Fruit fly (Drosophila melanogaster) whole organism, embryonic: Measurements from ENCODE around the gene Syt1.

Source experiments
- Atf6 ChIP-seq: fragments of 200-800 bp; sonication (Bioruptor generic); IDR thresholded peaks from 2 replicates; pipeline ENCODE4 v1.3.6; 2022; ENCODE audit warnings: missing biosample characterization, missing genetic modification characterization
- Blimp-1 ChIP-seq: fragments of 200-800 bp; sonication (Bioruptor generic); optimal IDR thresholded peaks from 3 replicates; lab custom pipeline; 2018; ENCODE audit warnings: missing biosample characterization, missing genetic modification characterization, mild to moderate bottlenecking, moderate library complexity, missing genetic modification reagents
- Bteb2 ChIP-seq: fragments of 200-800 bp; sonication (Bioruptor generic); optimal IDR thresholded peaks from 2 replicates; lab custom pipeline; 2016; ENCODE audit warnings: missing biosample characterization, missing genetic modification characterization
- CG11456 ChIP-seq: fragments of 200-800 bp; sonication (Bioruptor generic); IDR thresholded peaks from 3 replicates; pipeline ENCODE4 v1.3.6; 2022; ENCODE audit warnings: missing biosample characterization, missing genetic modification characterization
- CG11560 ChIP-seq: fragments of 200-800 bp; sonication (Bioruptor generic); IDR thresholded peaks from 3 replicates; pipeline ENCODE4 v1.3.6; 2022; ENCODE audit warnings: missing biosample characterization, missing genetic modification characterization
- CG12219 ChIP-seq: fragments of 200-800 bp; sonication (Bioruptor generic); optimal IDR thresholded peaks from 3 replicates; lab custom pipeline; 2018; ENCODE audit warnings: missing biosample characterization, mild to moderate bottlenecking, missing genetic modification characterization
- CG12299 ChIP-seq: fragments of 200-800 bp; sonication (Bioruptor generic); optimal IDR thresholded peaks from 2 replicates; lab custom pipeline; 2018; ENCODE audit warnings: missing biosample characterization, mild to moderate bottlenecking, missing genetic modification characterization
- CG13624 ChIP-seq: fragments of 200-800 bp; sonication (Bioruptor generic); optimal IDR thresholded peaks from 2 replicates; lab custom pipeline; 2016; ENCODE audit warnings: missing biosample characterization, missing genetic modification characterization
- CG14710 ChIP-seq: fragments of 200-800 bp; sonication (Bioruptor generic); optimal IDR thresholded peaks from 3 replicates; lab custom pipeline; 2019; ENCODE audit warnings: missing biosample characterization, mild to moderate bottlenecking, missing genetic modification characterization, moderate library complexity
- CG1832 ChIP-seq: fragments of 200-800 bp; sonication (Bioruptor generic); optimal IDR thresholded peaks from 2 replicates; lab custom pipeline; 2017; ENCODE audit warnings: missing biosample characterization, mild to moderate bottlenecking, missing genetic modification characterization, inconsistent platforms
- CG18599 ChIP-seq: fragments of 200-800 bp; sonication (Bioruptor generic); optimal IDR thresholded peaks from 3 replicates; lab custom pipeline; 2017; ENCODE audit warnings: missing biosample characterization, missing genetic modification characterization, mild to moderate bottlenecking, moderate library complexity, missing genetic modification reagents
- CG2678 ChIP-seq: fragments of 200-800 bp; sonication (Bioruptor generic); optimal IDR thresholded peaks from 3 replicates; lab custom pipeline; 2019; ENCODE audit warnings: missing biosample characterization, mild to moderate bottlenecking, missing genetic modification characterization, moderate library complexity
- CG34376 ChIP-seq: fragments of 200-800 bp; sonication (Bioruptor generic); optimal IDR thresholded peaks from 2 replicates; lab custom pipeline; 2018; ENCODE audit warnings: missing biosample characterization, mild to moderate bottlenecking, missing genetic modification characterization
- CG34422 ChIP-seq: fragments of 200-800 bp; sonication (Bioruptor generic); IDR thresholded peaks from 3 replicates; pipeline ENCODE4 v1.3.6; 2022; ENCODE audit warnings: missing biosample characterization, missing genetic modification characterization
- CG3726 ChIP-seq: fragments of 200-800 bp; sonication (Bioruptor generic); IDR thresholded peaks from 3 replicates; pipeline ENCODE4, ENCODE4 v1.3.6; 2022; ENCODE audit warnings: missing biosample characterization, missing genetic modification characterization
- CG4617 ChIP-seq: fragments of 200-800 bp; sonication (Bioruptor generic); optimal IDR thresholded peaks from 3 replicates; lab custom pipeline; 2016; ENCODE audit warnings: missing biosample characterization, missing genetic modification characterization, borderline replicate concordance
- CG9817 ChIP-seq: fragments of 200-800 bp; sonication (Bioruptor generic); optimal IDR thresholded peaks from 2 replicates; lab custom pipeline; 2018; ENCODE audit warnings: missing biosample characterization, mild to moderate bottlenecking, missing genetic modification characterization, moderate library complexity
- CrebB ChIP-seq: fragments of 200-800 bp; sonication (Bioruptor generic); optimal IDR thresholded peaks from 3 replicates; lab custom pipeline; 2018; ENCODE audit warnings: missing biosample characterization, mild to moderate bottlenecking, missing genetic modification characterization
- Deaf1 ChIP-seq: fragments of 200-800 bp; optimal IDR thresholded peaks from 3 replicates; lab custom pipeline; 2019; ENCODE audit warnings: missing biosample characterization, mild to moderate bottlenecking, missing genetic modification characterization, moderate library complexity
- Dip3 ChIP-seq: fragments of 200-800 bp; sonication (Bioruptor generic); optimal IDR thresholded peaks from 3 replicates; lab custom pipeline; 2016; ENCODE audit warnings: missing biosample characterization, missing genetic modification characterization
- Drgx ChIP-seq: fragments of 200-800 bp; sonication (Bioruptor generic); IDR thresholded peaks from 2 replicates; pipeline ENCODE4 v1.3.6; 2022; ENCODE audit warnings: missing biosample characterization, missing genetic modification characterization
- ERR ChIP-seq: fragments of 200-800 bp; sonication (Bioruptor generic); optimal IDR thresholded peaks from 2 replicates; lab custom pipeline; 2016; ENCODE audit warnings: missing biosample characterization, missing genetic modification characterization
- HLH54F ChIP-seq: fragments of 200-800 bp; sonication (Bioruptor generic); optimal IDR thresholded peaks from 3 replicates; lab custom pipeline; 2016; ENCODE audit warnings: missing biosample characterization, missing genetic modification characterization
- Hr51 ChIP-seq, 2 experiments: fragments of 200-800 bp; sonication (Bioruptor generic); optimal IDR thresholded peaks; 2 replicates in 1 of 2; 3 replicates in 1 of 2; lab custom pipeline; 2016 to 2018; ENCODE audit warnings: missing biosample characterization in 2 of 2, missing genetic modification characterization in 2 of 2, mild to moderate bottlenecking in 1 of 2, moderate library complexity in 1 of 2
- Hr78 ChIP-seq, 2 experiments: fragments of 200-800 bp in 1 of 2; fragments of >200 bp in 1 of 2; sonication (Bioruptor generic) in 1 of 2; optimal IDR thresholded peaks; 2 replicates each; lab custom pipeline; 2017 to 2019; ENCODE audit warnings: missing biosample characterization in 2 of 2, missing genetic modification characterization in 2 of 2, mild to moderate bottlenecking in 1 of 2, moderate library complexity in 1 of 2
- Jarid2 ChIP-seq: fragments of 200-800 bp; sonication (Bioruptor generic); optimal IDR thresholded peaks from 3 replicates; lab custom pipeline; 2017; ENCODE audit warnings: mild to moderate bottlenecking, missing biosample characterization, missing genetic modification reagents, missing genetic modification characterization
- Kr ChIP-seq: fragments of 200-800 bp; sonication (Bioruptor generic); optimal IDR thresholded peaks from 2 replicates; lab custom pipeline; 2017; ENCODE audit warnings: missing biosample characterization, mild to moderate bottlenecking, missing genetic modification characterization
- Med ChIP-seq: fragments of 200-800 bp; sonication (Bioruptor generic); peaks from one replicate; lab custom pipeline; 2016; ENCODE audit warnings: missing biosample characterization, missing genetic modification characterization, mild to moderate bottlenecking, inconsistent platforms, moderate library complexity
- NC2α ChIP-seq: fragments of 200-800 bp; sonication (Bioruptor generic); optimal IDR thresholded peaks from 2 replicates; lab custom pipeline; 2016; ENCODE audit warnings: missing biosample characterization, missing genetic modification characterization
- NFAT ChIP-seq: fragments of 200-800 bp; sonication (Bioruptor generic); IDR thresholded peaks from 2 replicates; pipeline ENCODE4 v1.3.6; 2022; ENCODE audit warnings: missing biosample characterization, missing genetic modification characterization
- Nf-YC ChIP-seq: fragments of 200-800 bp; optimal IDR thresholded peaks from 3 replicates; lab custom pipeline; 2019; ENCODE audit warnings: missing biosample characterization, mild to moderate bottlenecking, missing genetic modification characterization, moderate library complexity
- Usf ChIP-seq: fragments of 200-800 bp; sonication (Bioruptor generic); optimal IDR thresholded peaks from 2 replicates; lab custom pipeline; 2017; ENCODE audit warnings: missing genotype, missing biosample characterization, missing genetic modification characterization
- Xrp1 ChIP-seq: fragments of 200-800 bp; sonication (Bioruptor generic); IDR thresholded peaks from 2 replicates; pipeline ENCODE4 v1.3.6; 2022; ENCODE audit warnings: missing biosample characterization, missing genetic modification characterization
- bsh ChIP-seq, 2 experiments: fragments of 200-800 bp; sonication (Bioruptor generic); optimal IDR thresholded peaks; 2 replicates each; lab custom pipeline; 2017 to 2018; ENCODE audit warnings: mild to moderate bottlenecking in 2 of 2, missing biosample characterization in 2 of 2, missing genetic modification characterization in 2 of 2, moderate library complexity in 1 of 2
- cato ChIP-seq: fragments of 200-800 bp; sonication (Bioruptor generic); optimal IDR thresholded peaks from 2 replicates; lab custom pipeline; 2016; ENCODE audit warnings: missing biosample characterization, missing genetic modification characterization, borderline replicate concordance
- chn ChIP-seq: fragments of 200-800 bp; sonication (Bioruptor generic); optimal IDR thresholded peaks from 2 replicates; lab custom pipeline; 2016; ENCODE audit warnings: missing biosample characterization, missing genetic modification characterization
- cwo ChIP-seq: fragments of 200-800 bp; sonication (Bioruptor generic); optimal IDR thresholded peaks from 3 replicates; lab custom pipeline; 2017; ENCODE audit warnings: missing biosample characterization, missing genetic modification characterization, mild to moderate bottlenecking, moderate library complexity, missing genetic modification reagents
- ewg ChIP-seq: fragments of 200-800 bp; sonication (Bioruptor generic); optimal IDR thresholded peaks from 3 replicates; lab custom pipeline; 2017; ENCODE audit warnings: mild to moderate bottlenecking, missing biosample characterization, missing genetic modification reagents, missing genetic modification characterization
- ftz-f1 ChIP-seq: fragments of 200-800 bp; sonication (Bioruptor generic); optimal IDR thresholded peaks from 2 replicates; lab custom pipeline; 2016; ENCODE audit warnings: missing biosample characterization, missing genetic modification characterization
- gcm ChIP-seq: fragments of 200-800 bp; sonication (Bioruptor generic); optimal IDR thresholded peaks from 2 replicates; lab custom pipeline; 2019; ENCODE audit warnings: missing biosample characterization, mild to moderate bottlenecking, missing genetic modification characterization, moderate library complexity
- hbn ChIP-seq: fragments of 200-800 bp; sonication (Bioruptor generic); IDR thresholded peaks from 2 replicates; pipeline ENCODE4 v1.3.6; 2022; ENCODE audit warnings: missing biosample characterization, missing genetic modification characterization; ENCODE audit not compliant: partially characterized antibody
- jing ChIP-seq: fragments of 200-800 bp; sonication (Bioruptor generic); optimal IDR thresholded peaks from 2 replicates; lab custom pipeline; 2018; ENCODE audit warnings: missing biosample characterization, mild to moderate bottlenecking, missing genetic modification characterization
- lmd ChIP-seq: fragments of 200-800 bp; sonication (Bioruptor generic); IDR thresholded peaks from 2 replicates; pipeline ENCODE4 v1.3.6; 2022; ENCODE audit warnings: missing biosample characterization, missing genetic modification characterization
- nom ChIP-seq: fragments of 200-800 bp; sonication (Bioruptor generic); optimal IDR thresholded peaks from 2 replicates; lab custom pipeline; 2017; ENCODE audit warnings: missing biosample characterization, missing genetic modification characterization, mild to moderate bottlenecking, moderate library complexity, missing genetic modification reagents
- run ChIP-seq: fragments of 200-800 bp; sonication (Bioruptor generic); optimal IDR thresholded peaks from 3 replicates; lab custom pipeline; 2018; ENCODE audit warnings: missing biosample characterization, mild to moderate bottlenecking, missing genetic modification characterization
- sens-2 ChIP-seq: fragments of 200-800 bp; sonication (Bioruptor generic); IDR thresholded peaks from 2 replicates; pipeline ENCODE4 v1.3.6; 2022; ENCODE audit warnings: missing biosample characterization, missing genetic modification characterization
- tap ChIP-seq: fragments of 200-800 bp; optimal IDR thresholded peaks from 3 replicates; lab custom pipeline; 2019; ENCODE audit warnings: missing biosample characterization, mild to moderate bottlenecking, missing genetic modification characterization, moderate library complexity
- vvl ChIP-seq: fragments of 200-800 bp; sonication (Bioruptor generic); IDR thresholded peaks from 2 replicates; pipeline ENCODE4 v1.3.6; 2022; ENCODE audit warnings: missing biosample characterization, missing genetic modification characterization

The Syt1 gene

dm6 chr2L:2804634-2805311, 5.0 kb upstream of the Syt1 start, which contains the start of gene daw (continued):
- TF ChIP-seq ftz-f1 (GFP tag; lab: Kevin White, UChicago) (peak; percentile 11), nom (GFP tag; lab: Kevin White, UChicago) (peak; percentile 97), CG1832 (GFP tag; lab: Kevin White, UChicago) (peak; percentile 20), Drgx (GFP tag; lab: Robert Waterston, UW) (0 out of 2 replicates have a peak, but pooled peaks have one; percentile 24), run (tag; lab: Kevin White, UChicago) (no peak), NC2α (GFP tag; lab: Kevin White, UChicago) (no peak), Hr78 (GFP tag; optimal IDR thresholded peaks at IDR 0.05; lab: Kevin White, UChicago) (peak in 1 of 2 experiments; percentile 23), Deaf1 (tag; lab: Kevin White, UChicago) (peak; percentile 73), Nf-YC (tag; lab: Kevin White, UChicago) (peak; percentile 40), CG2678 (tag; lab: Kevin White, UChicago) (no peak), CG13624 (GFP tag; lab: Kevin White, UChicago) (peak; percentile 81), Bteb2 (GFP tag; lab: Kevin White, UChicago) (no peak), CG12219 (GFP tag; lab: Kevin White, UChicago) (no peak), Hr51 (GFP tag; optimal IDR thresholded peaks at IDR 0.05; lab: Kevin White, UChicago) (no peak), CG34422 (GFP tag; lab: Robert Waterston, UW) (no peak), Xrp1 (GFP tag; lab: Robert Waterston, UW) (no peak), CG4617 (GFP tag; lab: Kevin White, UChicago) (no peak), Kr (GFP tag; lab: Kevin White, UChicago) (no peak), Blimp-1 (GFP tag; lab: Kevin White, UChicago) (peak; percentile 26), Atf6 (no peak), CG3726 (GFP tag; lab: Robert Waterston, UW) (no peak), lmd (no peak), hbn (GFP tag; lab: Robert Waterston, UW) (no peak), chn (peak; percentile 21), NFAT (GFP tag; lab: Robert Waterston, UW) (peak; percentile 25; the same call in 1 of the 2 replicates), gcm (GFP tag; lab: Kevin White, UChicago) (no peak), ewg (no peak), sens-2 (GFP tag; lab: Robert Waterston, UW) (no peak), CG12299 (tag; lab: Kevin White, UChicago) (no peak), ERR (peak; percentile 22), CG18599 (GFP tag; lab: Kevin White, UChicago) (peak; percentile 12), vvl (no peak), tap (tag; lab: Kevin White, UChicago) (no peak), CG14710 (tag; lab: Kevin White, UChicago) (no peak), Med (peak; percentile 60), jing (GFP tag; lab: Kevin White, UChicago) (no peak), CG9817 (no peak), CG34376 (GFP tag; lab: Kevin White, UChicago) (peak; percentile 85), cato (GFP tag; lab: Kevin White, UChicago) (no peak), HLH54F (no peak), CG11456 (peak; percentile 21; the same call in 1 of the 3 replicates), Jarid2 (no peak), CrebB (tag; lab: Kevin White, UChicago) (no peak), Usf (GFP tag; lab: Kevin White, UChicago) (no peak), CG11560 (tag; lab: Robert Waterston, UW) (no peak), cwo (GFP tag; lab: Kevin White, UChicago) (peak; percentile 86), Dip3 (GFP tag; lab: Kevin White, UChicago) (no peak), bsh (GFP tag; optimal IDR thresholded peaks at IDR 0.05; lab: Kevin White, UChicago) (peak in 1 of 2 experiments; percentile 77)
